Fruit fly (Drosophila melanogaster) whole organism, adult: Measurements from ENCODE around the gene tkv.

Experiments
- CG11617 ChIP-seq: fragments of 200-800 bp; sonication (Bioruptor generic); optimal IDR thresholded peaks from 2 replicates; lab custom pipeline; 2017; ENCODE audit warnings: mild to moderate bottlenecking, missing biosample characterization, missing genetic modification reagents, missing genetic modification characterization
- CG12768 ChIP-seq: fragments of 200-800 bp; sonication (Bioruptor generic); optimal IDR thresholded peaks from 2 replicates; lab custom pipeline; 2017; ENCODE audit warnings: missing biosample characterization, missing genetic modification characterization, mild to moderate bottlenecking, moderate library complexity, missing genetic modification reagents
- CG14711 ChIP-seq: fragments of 200-800 bp; sonication (Bioruptor generic); optimal IDR thresholded peaks from 2 replicates; lab custom pipeline; 2018; ENCODE audit warnings: missing biosample characterization, mild to moderate bottlenecking, missing genetic modification characterization, moderate library complexity
- CG1620 ChIP-seq: fragments of 200-800 bp; sonication (Bioruptor generic); optimal IDR thresholded peaks from 2 replicates; lab custom pipeline; 2016; ENCODE audit warnings: missing biosample characterization, missing genetic modification characterization
- CG33017 ChIP-seq: fragments of 200-800 bp; sonication (Bioruptor generic); optimal IDR thresholded peaks from 2 replicates; lab custom pipeline; 2018; ENCODE audit warnings: missing biosample characterization, mild to moderate bottlenecking, missing genetic modification characterization, moderate library complexity
- CG5204 ChIP-seq: fragments of 200-800 bp; sonication (Bioruptor generic); optimal IDR thresholded peaks from 2 replicates; lab custom pipeline; 2016; ENCODE audit warnings: missing biosample characterization, missing genetic modification characterization
- CG7045 ChIP-seq: fragments of 200-800 bp; sonication (Bioruptor generic); optimal IDR thresholded peaks from 2 replicates; lab custom pipeline; 2017; ENCODE audit warnings: missing biosample characterization, mild to moderate bottlenecking, missing genetic modification characterization
- CG7101 ChIP-seq: fragments of 200-800 bp; sonication (Bioruptor generic); optimal IDR thresholded peaks from 2 replicates; lab custom pipeline; 2018; ENCODE audit warnings: missing biosample characterization, mild to moderate bottlenecking, missing genetic modification characterization, moderate library complexity
- Clk ChIP-seq: fragments of 200-800 bp; sonication (Bioruptor generic); optimal IDR thresholded peaks from 2 replicates; lab custom pipeline; 2017; ENCODE audit warnings: missing biosample characterization, missing genetic modification characterization
- Crg-1 ChIP-seq: fragments of 200-800 bp; sonication (Bioruptor generic); optimal IDR thresholded peaks from 2 replicates; lab custom pipeline; 2016; ENCODE audit warnings: missing biosample characterization, missing genetic modification characterization
- Hr96 ChIP-seq: fragments of 200-800 bp; sonication (Bioruptor generic); optimal IDR thresholded peaks from 2 replicates; lab custom pipeline; 2016; ENCODE audit warnings: missing biosample characterization, missing genetic modification characterization
- Mnt ChIP-seq: fragments of 200-800 bp; sonication (Bioruptor generic); optimal IDR thresholded peaks from 2 replicates; lab custom pipeline; 2016; ENCODE audit warnings: missing biosample characterization, mild to moderate bottlenecking, missing genetic modification characterization
- bab1 ChIP-seq: fragments of 200-800 bp; sonication (Bioruptor generic); optimal IDR thresholded peaks from 3 replicates; lab custom pipeline; 2019; ENCODE audit warnings: missing biosample characterization, mild to moderate bottlenecking, missing genetic modification characterization, moderate library complexity
- cic ChIP-seq: fragments of 200-800 bp; sonication (Bioruptor generic); optimal IDR thresholded peaks from 2 replicates; lab custom pipeline; 2017; ENCODE audit warnings: missing biosample characterization, mild to moderate bottlenecking, missing genetic modification characterization, moderate library complexity
- cnc ChIP-seq, 2 experiments: fragments of >200 bp; optimal IDR thresholded peaks; 2 replicates each; lab custom pipeline; 2017
- kay ChIP-seq: fragments of 200-800 bp; sonication (Bioruptor generic); peaks from one replicate; lab custom pipeline; 2016; ENCODE audit warnings: missing biosample characterization, missing genetic modification characterization, borderline replicate concordance
- ovo ChIP-seq: fragments of 200-800 bp; sonication (Bioruptor generic); optimal IDR thresholded peaks from 2 replicates; lab custom pipeline; 2016; ENCODE audit warnings: missing biosample characterization, missing genetic modification characterization
- pad ChIP-seq: fragments of 200-800 bp; sonication (Bioruptor generic); optimal IDR thresholded peaks from 3 replicates; lab custom pipeline; 2017; ENCODE audit warnings: missing biosample characterization, missing genetic modification characterization, mild to moderate bottlenecking, moderate library complexity, missing genetic modification reagents
- tj ChIP-seq: fragments of 200-800 bp; sonication (Bioruptor generic); optimal IDR thresholded peaks from 3 replicates; lab custom pipeline; 2017; ENCODE audit warnings: missing biosample characterization, mild to moderate bottlenecking, missing genetic modification characterization, moderate library complexity
- toe ChIP-seq: fragments of 200-800 bp; sonication (Bioruptor generic); optimal IDR thresholded peaks from 2 replicates; lab custom pipeline; 2016; ENCODE audit warnings: missing biosample characterization, missing genetic modification characterization

tkv gene

dm6 chr2L:5251150-5251549 lies 20.0 kb downstream of the tkv start:
- no peak for TF ChIP-seq CG1620 (GFP tag; lab: Kevin White, UChicago)
- peak; percentile 25 for TF ChIP-seq kay (GFP tag; lab: Kevin White, UChicago)
- no peak for TF ChIP-seq Clk (GFP tag; lab: Kevin White, UChicago)
- no peak for TF ChIP-seq CG33017
- TF ChIP-seq CG11617 = no peak

dm6 chr2L:5249766-5250165 lies 21.4 kb downstream of the tkv start:
- no peak for TF ChIP-seq CG7045 (GFP tag; lab: Kevin White, UChicago)
- TF ChIP-seq bab1 = no peak
- no peak for TF ChIP-seq CG7101 (tag; lab: Kevin White, UChicago)
- TF ChIP-seq CG14711 = no peak
- no peak for TF ChIP-seq Crg-1 (GFP tag; lab: Kevin White, UChicago)
- no peak for TF ChIP-seq tj (GFP tag; lab: Kevin White, UChicago)
- TF ChIP-seq CG1620 (GFP tag; lab: Kevin White, UChicago) = no peak
- TF ChIP-seq pad (GFP tag; lab: Kevin White, UChicago) = no peak
- no peak for TF ChIP-seq Mnt
- TF ChIP-seq ovo (GFP tag; lab: Kevin White, UChicago) = no peak
- no peak for TF ChIP-seq CG12768
- TF ChIP-seq Hr96 (GFP tag; lab: Kevin White, UChicago) = no peak
- TF ChIP-seq cic (GFP tag; lab: Kevin White, UChicago) = no peak
- TF ChIP-seq toe (GFP tag; lab: Kevin White, UChicago) = no peak
- TF ChIP-seq kay (GFP tag; lab: Kevin White, UChicago) = no peak

dm6 chr2L:5248582-5248981 lies 22.6 kb downstream of the tkv start:
- TF ChIP-seq CG11617 = no peak
- no peak for TF ChIP-seq pad (GFP tag; lab: Kevin White, UChicago)
- peak; percentile 73 for TF ChIP-seq kay (GFP tag; lab: Kevin White, UChicago)

dm6 chr2L:5247812-5248211 lies 23.4 kb downstream of the tkv start:
- TF ChIP-seq kay (GFP tag; lab: Kevin White, UChicago) = no peak
- no peak for TF ChIP-seq CG14711
- no peak for TF ChIP-seq pad (GFP tag; lab: Kevin White, UChicago)
- no peak for TF ChIP-seq cic (GFP tag; lab: Kevin White, UChicago)
- TF ChIP-seq toe (GFP tag; lab: Kevin White, UChicago) = no peak
- TF ChIP-seq CG1620 (GFP tag; lab: Kevin White, UChicago) = no peak
- TF ChIP-seq CG12768 = no peak
- TF ChIP-seq CG5204 (GFP tag; lab: Kevin White, UChicago) = no peak
- no peak for TF ChIP-seq CG7101 (tag; lab: Kevin White, UChicago)

- TF ChIP-seq CG5204 (GFP tag; lab: Kevin White, UChicago) (no peak), CG12768 (no peak), Mnt (no peak), kay (GFP tag; lab: Kevin White, UChicago) (no peak), cnc (optimal IDR thresholded peaks at IDR 0.05; lab: Kevin White, UChicago) (no peak)
Observed at dm6 chr2L:5247384-5247783, 23.8 kb downstream of the tkv start.

- TF ChIP-seq toe (GFP tag; lab: Kevin White, UChicago) (peak; percentile 43), cnc (optimal IDR thresholded peaks at IDR 0.05; lab: Kevin White, UChicago) (no peak), pad (GFP tag; lab: Kevin White, UChicago) (no peak), CG7045 (GFP tag; lab: Kevin White, UChicago) (peak; percentile 35), ovo (GFP tag; lab: Kevin White, UChicago) (no peak), cic (GFP tag; lab: Kevin White, UChicago) (peak; percentile 65), CG5204 (GFP tag; lab: Kevin White, UChicago) (peak; percentile 23), Clk (GFP tag; lab: Kevin White, UChicago) (peak; percentile 36), Mnt (peak; percentile 39), Crg-1 (GFP tag; lab: Kevin White, UChicago) (peak; percentile 41), CG1620 (GFP tag; lab: Kevin White, UChicago) (no peak), CG33017 (peak; percentile 61), bab1 (no peak), CG14711 (peak; percentile 13), CG7101 (tag; lab: Kevin White, UChicago) (peak; percentile 52), CG12768 (peak; percentile 60), tj (GFP tag; lab: Kevin White, UChicago) (no peak), CG11617 (peak; percentile 53), kay (GFP tag; lab: Kevin White, UChicago) (no peak), Hr96 (GFP tag; lab: Kevin White, UChicago) (peak; percentile 43)
Observed at dm6 chr2L:5245363-5245892, 25.8 kb downstream of the tkv start.

dm6 chr2L:5242194-5242914 lies 28.8 kb downstream of the tkv start:
- TF ChIP-seq CG11617 = peak; percentile 69
- peak; percentile 25 for TF ChIP-seq ovo (GFP tag; lab: Kevin White, UChicago)
- peak; percentile 70 for TF ChIP-seq CG7101 (tag; lab: Kevin White, UChicago)
- TF ChIP-seq CG5204 (GFP tag; lab: Kevin White, UChicago) = peak; percentile 55
- peak; percentile 67 for TF ChIP-seq cic (GFP tag; lab: Kevin White, UChicago)
- peak; percentile 27 for TF ChIP-seq Hr96 (GFP tag; lab: Kevin White, UChicago)
- no peak for TF ChIP-seq cnc (optimal IDR thresholded peaks at IDR 0.05; lab: Kevin White, UChicago)
- no peak for TF ChIP-seq CG1620 (GFP tag; lab: Kevin White, UChicago)
- TF ChIP-seq kay (GFP tag; lab: Kevin White, UChicago) = peak; percentile 53
- TF ChIP-seq toe (GFP tag; lab: Kevin White, UChicago) = peak; percentile 4
- peak; percentile 10 for TF ChIP-seq pad (GFP tag; lab: Kevin White, UChicago)
- peak; percentile 30 for TF ChIP-seq CG12768
- peak; percentile 15 for TF ChIP-seq tj (GFP tag; lab: Kevin White, UChicago)
- peak; percentile 52 for TF ChIP-seq CG14711
- peak; percentile 13 for TF ChIP-seq Crg-1 (GFP tag; lab: Kevin White, UChicago)
- peak; percentile 23 for TF ChIP-seq CG7045 (GFP tag; lab: Kevin White, UChicago)
- no peak for TF ChIP-seq bab1
- TF ChIP-seq Mnt = no peak
- TF ChIP-seq CG33017 = peak; percentile 57
- peak; percentile 16 for TF ChIP-seq Clk (GFP tag; lab: Kevin White, UChicago)
